Fruit fly (Drosophila melanogaster) whole organism, embryonic: ENCODE measurements around the gene CG8476.

ENCODE experiments used
- Bteb2 ChIP-seq: fragments of 200-800 bp; sonication (Bioruptor generic); optimal IDR thresholded peaks from 2 replicates; lab custom pipeline; 2016; ENCODE audit warnings: missing biosample characterization, missing genetic modification characterization
- CG10267 ChIP-seq: fragments of 200-800 bp; sonication (Bioruptor generic); optimal IDR thresholded peaks from 2 replicates; lab custom pipeline; 2018; ENCODE audit warnings: missing biosample characterization, mild to moderate bottlenecking, missing genetic modification characterization, moderate library complexity
- CG10462 ChIP-seq: fragments of 200-800 bp; sonication (Bioruptor generic); optimal IDR thresholded peaks from 2 replicates; lab custom pipeline; 2016; ENCODE audit warnings: missing biosample characterization, missing genetic modification characterization
- CG13296 ChIP-seq: fragments of 200-800 bp; sonication (Bioruptor generic); optimal IDR thresholded peaks from 3 replicates; lab custom pipeline; 2018; ENCODE audit warnings: missing biosample characterization, mild to moderate bottlenecking, missing genetic modification characterization
- CG15601 ChIP-seq: fragments of 200-800 bp; sonication (Bioruptor generic); optimal IDR thresholded peaks from 3 replicates; lab custom pipeline; 2019; ENCODE audit warnings: missing biosample characterization, mild to moderate bottlenecking, missing genetic modification characterization, moderate library complexity
- CG1603 ChIP-seq: fragments of 200-800 bp; sonication (Bioruptor generic); optimal IDR thresholded peaks from 2 replicates; lab custom pipeline; 2019; ENCODE audit warnings: missing biosample characterization, mild to moderate bottlenecking, missing genetic modification characterization, moderate library complexity
- CG17568 ChIP-seq: fragments of 200-800 bp; sonication (Bioruptor generic); optimal IDR thresholded peaks from 2 replicates; lab custom pipeline; 2018; ENCODE audit warnings: missing biosample characterization, mild to moderate bottlenecking, missing genetic modification characterization, moderate library complexity
- D19B ChIP-seq: fragments of 200-800 bp; sonication (Bioruptor generic); optimal IDR thresholded peaks from 2 replicates; lab custom pipeline; 2017; ENCODE audit warnings: missing biosample characterization, mild to moderate bottlenecking, missing genetic modification characterization
- E2f2 ChIP-seq: fragments of 200-800 bp; sonication (Bioruptor generic); IDR thresholded peaks from 2 replicates; pipeline ENCODE4 v1.3.6; 2022; ENCODE audit warnings: missing biosample characterization, missing genetic modification characterization
- Sry-δ ChIP-seq: fragments of 200-800 bp; sonication (Bioruptor generic); optimal IDR thresholded peaks from 2 replicates; lab custom pipeline; 2016; ENCODE audit warnings: missing biosample characterization, missing genetic modification characterization
- ato ChIP-seq: fragments of 200-800 bp; sonication (Bioruptor generic); IDR thresholded peaks from 2 replicates; pipeline ENCODE4 v1.3.6; 2022; ENCODE audit warnings: missing biosample characterization, missing genetic modification characterization; ENCODE audit not compliant: partially characterized antibody
- hth ChIP-seq: fragments of >200 bp; optimal IDR thresholded peaks from 2 replicates; lab custom pipeline; 2017; ENCODE audit warnings: inconsistent platforms
- jumu ChIP-seq: fragments of 200-800 bp; sonication (Bioruptor generic); optimal IDR thresholded peaks from 3 replicates; lab custom pipeline; 2016; ENCODE audit warnings: missing biosample characterization, missing genetic modification characterization
- lab ChIP-seq: fragments of 200-800 bp; sonication (Bioruptor generic); optimal IDR thresholded peaks from 3 replicates; lab custom pipeline; 2017; ENCODE audit warnings: missing biosample characterization, missing genetic modification characterization, mild to moderate bottlenecking, moderate library complexity, missing genetic modification reagents

- TF ChIP-seq CG10267 (no peak), D19B (GFP tag; lab: Kevin White, UChicago) (no peak), jumu (GFP tag; lab: Kevin White, UChicago) (no peak), CG10462 (GFP tag; lab: Kevin White, UChicago) (no peak), CG17568 (GFP tag; lab: Kevin White, UChicago) (no peak), Sry-δ (GFP tag; lab: Kevin White, UChicago) (no peak), CG15601 (tag; lab: Kevin White, UChicago) (no peak), lab (peak; percentile 47), E2f2 (no peak), ato (GFP tag; lab: Robert Waterston, UW) (no peak), Bteb2 (GFP tag; lab: Kevin White, UChicago) (no peak), hth (lab: Kevin White, UChicago) (no peak), CG13296 (no peak), CG1603 (tag; lab: Kevin White, UChicago) (no peak)
Measured at dm6 chr3R:13257110-13257509, 36.7 kb upstream of the CG8476 start.
